Worm (Caenorhabditis elegans): ENCODE data around the gene gpa-5.

- TF ChIP-seq lsy-2 (tag; optimal IDR thresholded peaks at IDR 0.05) (no peak), lir-3 (tag; optimal IDR thresholded peaks at IDR 0.05; ENCODE audit: poor library complexity) (no peak), ceh-82 (tag; optimal IDR thresholded peaks at IDR 0.05) (no peak), skn-1 (tag; optimal IDR thresholded peaks at IDR 0.05) (no peak), lin-39 (tag; optimal IDR thresholded peaks at IDR 0.05) (no peak), nhr-28 (tag; optimal IDR thresholded peaks at IDR 0.05) (no peak), snpc-4 (tag; optimal IDR thresholded peaks at IDR 0.05) (no peak), mdl-1 (tag; optimal IDR thresholded peaks at IDR 0.05) (no peak), dsc-1 (tag; optimal IDR thresholded peaks at IDR 0.05) (no peak), pag-3 (tag; optimal IDR thresholded peaks at IDR 0.05; ENCODE audit: borderline replicate concordance, insufficient read depth) (no peak)
Observed at ce11 chrX:2074055-2074454, 46.8 kb downstream of the gpa-5 start, which contains the start of gene txdc-12.2.

All from whole organism, L1 larva.